Worm (Caenorhabditis elegans): ENCODE measurements around the gene idpp-3.

DNA sequence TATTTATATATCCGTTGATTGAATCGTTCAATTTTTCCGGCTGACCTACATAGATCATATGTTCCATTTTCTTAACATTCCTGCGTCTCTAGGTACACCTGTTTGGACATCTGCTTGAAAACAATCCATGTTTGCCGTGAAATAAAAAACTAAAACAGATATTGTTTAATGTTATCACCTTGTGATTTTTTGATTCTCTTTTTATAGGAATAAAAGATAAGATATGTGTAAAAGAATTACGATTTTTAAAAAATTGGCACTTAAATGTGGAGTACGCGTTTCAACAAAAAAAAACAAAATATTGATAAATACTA, 14.1 kb downstream of the idpp-3 start:
- TF ChIP-seq nhr-237 (tag; optimal IDR thresholded peaks at IDR 0.05) (no peak), unc-62 (GFP tag; optimal IDR thresholded peaks at IDR 0.05) (no peak), ztf-11 (tag; optimal IDR thresholded peaks at IDR 0.05) (no peak), hlh-1 (tag; optimal IDR thresholded peaks at IDR 0.05) (no peak), nhr-28 (tag; optimal IDR thresholded peaks at IDR 0.05) (no peak), nhr-12 (tag; optimal IDR thresholded peaks at IDR 0.05) (no peak)

All from whole organism, mixed stage, embryonic.